Worm (Caenorhabditis elegans): ENCODE measurements around the gene T14F9.2.

The T14F9.2 gene

DNA sequence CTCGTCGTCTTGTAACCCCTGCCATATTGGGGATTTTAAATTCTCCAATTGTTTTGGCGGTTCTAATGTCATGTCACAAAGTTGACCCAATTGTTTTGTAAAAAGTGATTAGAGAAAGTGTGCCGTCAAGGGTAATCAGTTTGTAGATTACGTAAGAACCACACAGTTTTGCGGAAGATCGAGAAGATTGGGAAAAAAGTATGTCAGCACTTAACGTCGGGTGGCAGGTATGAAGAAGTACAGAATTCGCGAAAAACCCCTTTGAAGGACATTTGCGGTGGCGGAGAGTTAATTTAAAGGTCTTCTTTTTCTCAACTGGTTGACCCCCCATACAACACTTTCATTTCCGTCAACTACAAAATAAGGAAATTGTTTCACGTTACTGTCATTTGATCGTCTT, 25.7 kb upstream of the T14F9.2 start:
- no peak for TF ChIP-seq ama-1 (optimal IDR thresholded peaks at IDR 0.05)

ce11 chrX:2210164-2210563, 24.0 kb upstream of the T14F9.2 start:
- TF ChIP-seq scrt-1 (GFP tag; IDR thresholded peaks at IDR 0.05) (no peak), aly-1 (tag; optimal IDR thresholded peaks at IDR 0.05) (no peak), tra-4 (tag; optimal IDR thresholded peaks at IDR 0.05) (no peak), ama-1 (optimal IDR thresholded peaks at IDR 0.05) (no peak), ets-7 (tag; optimal IDR thresholded peaks at IDR 0.05) (no peak), ceh-13 (GFP tag; optimal IDR thresholded peaks at IDR 0.05) (no peak), flt-1 (GFP tag; IDR thresholded peaks at IDR 0.05) (no peak), sea-1 (GFP tag; conservative IDR thresholded peaks at IDR 0.05) (no peak), hmg-4 (GFP tag; optimal IDR thresholded peaks at IDR 0.05) (no peak), tbx-11 (GFP tag; IDR thresholded peaks at IDR 0.05) (no peak), B0310.2 (tag; optimal IDR thresholded peaks at IDR 0.05) (no peak), F13C5.2 (tag; optimal IDR thresholded peaks at IDR 0.05) (no peak), hnd-1 (tag; optimal IDR thresholded peaks at IDR 0.05) (no peak), pes-1 (GFP tag; IDR thresholded peaks at IDR 0.05) (no peak), tbx-37 (GFP tag; conservative IDR thresholded peaks at IDR 0.05) (no peak), ceh-36 (tag; optimal IDR thresholded peaks at IDR 0.05) (no peak), hmbx-1 (tag; optimal IDR thresholded peaks at IDR 0.05) (no peak)

DNA sequence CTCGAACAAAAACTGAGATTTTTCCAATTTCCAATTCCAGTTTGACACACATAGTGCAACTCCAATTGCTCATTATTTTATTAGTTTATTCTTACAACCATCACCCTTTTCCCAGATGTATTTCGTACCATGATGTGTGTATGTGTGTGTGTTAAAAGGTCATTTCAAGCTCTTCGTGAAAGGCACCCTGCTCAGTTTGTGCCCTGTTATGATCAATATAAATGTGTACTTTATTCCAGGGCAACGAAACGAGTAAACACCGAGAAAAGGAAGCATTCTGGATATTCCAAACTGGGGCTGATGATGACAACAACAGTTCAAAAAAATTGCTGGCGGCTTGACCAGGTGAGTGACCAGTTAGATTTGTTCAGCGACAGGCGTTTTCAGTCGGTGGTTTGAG, 23.4 kb upstream of the T14F9.2 start, which contains the start of gene peb-1:
Gene peb-1 (plus strand): TSS at position 301 of the 400 bp plus-strand sequence.
- TF ChIP-seq hnd-1 (tag; optimal IDR thresholded peaks at IDR 0.05) (no peak), aly-1 (tag; optimal IDR thresholded peaks at IDR 0.05) (no peak), ets-7 (tag; optimal IDR thresholded peaks at IDR 0.05) (no peak), flt-1 (GFP tag; IDR thresholded peaks at IDR 0.05) (no peak), F13C5.2 (tag; optimal IDR thresholded peaks at IDR 0.05) (no peak), tbx-37 (GFP tag; conservative IDR thresholded peaks at IDR 0.05) (no peak), ceh-36 (tag; optimal IDR thresholded peaks at IDR 0.05) (no peak), tra-4 (tag; optimal IDR thresholded peaks at IDR 0.05) (no peak), pes-1 (GFP tag; IDR thresholded peaks at IDR 0.05) (no peak), tbx-11 (GFP tag; IDR thresholded peaks at IDR 0.05) (no peak), scrt-1 (GFP tag; IDR thresholded peaks at IDR 0.05) (no peak), B0310.2 (tag; optimal IDR thresholded peaks at IDR 0.05) (no peak), hmbx-1 (tag; optimal IDR thresholded peaks at IDR 0.05) (no peak), sea-1 (GFP tag; conservative IDR thresholded peaks at IDR 0.05) (no peak), hmg-4 (GFP tag; optimal IDR thresholded peaks at IDR 0.05) (no peak), ama-1 (optimal IDR thresholded peaks at IDR 0.05) (no peak), ceh-13 (GFP tag; optimal IDR thresholded peaks at IDR 0.05) (no peak)

DNA sequence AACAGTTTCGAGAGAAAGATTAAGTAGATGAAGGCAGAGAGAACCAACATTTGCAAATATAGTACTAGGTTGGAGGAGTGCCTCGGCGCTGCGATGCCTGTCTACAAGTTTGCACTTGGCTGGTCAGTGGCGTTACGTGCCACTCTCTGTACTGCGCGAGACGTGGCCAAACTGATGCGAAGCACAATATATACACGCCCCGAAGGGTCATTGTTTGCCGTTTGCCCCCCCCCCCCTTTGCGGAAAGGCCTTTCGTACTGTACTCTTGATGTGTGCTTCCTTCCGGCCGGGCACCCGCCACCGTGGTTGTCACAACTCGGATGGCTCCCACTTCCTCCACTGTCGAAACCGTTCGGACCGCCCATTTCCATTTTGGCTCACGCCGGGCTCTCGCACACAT, 22.0 kb upstream of the T14F9.2 start:
- TF ChIP-seq B0310.2 (tag; optimal IDR thresholded peaks at IDR 0.05): no peak
- TF ChIP-seq F13C5.2 (tag; optimal IDR thresholded peaks at IDR 0.05): no peak

- no peak for TF ChIP-seq F13C5.2 (tag; optimal IDR thresholded peaks at IDR 0.05)
- no peak for TF ChIP-seq hmg-4 (GFP tag; optimal IDR thresholded peaks at IDR 0.05)
- TF ChIP-seq tbx-11 (GFP tag; IDR thresholded peaks at IDR 0.05): no peak
- no peak for TF ChIP-seq aly-1 (tag; optimal IDR thresholded peaks at IDR 0.05)
- TF ChIP-seq ets-7 (tag; optimal IDR thresholded peaks at IDR 0.05): no peak
- TF ChIP-seq ceh-36 (tag; optimal IDR thresholded peaks at IDR 0.05): no peak
- no peak for TF ChIP-seq tra-4 (tag; optimal IDR thresholded peaks at IDR 0.05)
- no peak for TF ChIP-seq ceh-13 (GFP tag; optimal IDR thresholded peaks at IDR 0.05)
- TF ChIP-seq ama-1 (optimal IDR thresholded peaks at IDR 0.05): no peak
These were observed 21.4 kb upstream of the T14F9.2 start for ce11 chrX:2212712-2213111.

DNA sequence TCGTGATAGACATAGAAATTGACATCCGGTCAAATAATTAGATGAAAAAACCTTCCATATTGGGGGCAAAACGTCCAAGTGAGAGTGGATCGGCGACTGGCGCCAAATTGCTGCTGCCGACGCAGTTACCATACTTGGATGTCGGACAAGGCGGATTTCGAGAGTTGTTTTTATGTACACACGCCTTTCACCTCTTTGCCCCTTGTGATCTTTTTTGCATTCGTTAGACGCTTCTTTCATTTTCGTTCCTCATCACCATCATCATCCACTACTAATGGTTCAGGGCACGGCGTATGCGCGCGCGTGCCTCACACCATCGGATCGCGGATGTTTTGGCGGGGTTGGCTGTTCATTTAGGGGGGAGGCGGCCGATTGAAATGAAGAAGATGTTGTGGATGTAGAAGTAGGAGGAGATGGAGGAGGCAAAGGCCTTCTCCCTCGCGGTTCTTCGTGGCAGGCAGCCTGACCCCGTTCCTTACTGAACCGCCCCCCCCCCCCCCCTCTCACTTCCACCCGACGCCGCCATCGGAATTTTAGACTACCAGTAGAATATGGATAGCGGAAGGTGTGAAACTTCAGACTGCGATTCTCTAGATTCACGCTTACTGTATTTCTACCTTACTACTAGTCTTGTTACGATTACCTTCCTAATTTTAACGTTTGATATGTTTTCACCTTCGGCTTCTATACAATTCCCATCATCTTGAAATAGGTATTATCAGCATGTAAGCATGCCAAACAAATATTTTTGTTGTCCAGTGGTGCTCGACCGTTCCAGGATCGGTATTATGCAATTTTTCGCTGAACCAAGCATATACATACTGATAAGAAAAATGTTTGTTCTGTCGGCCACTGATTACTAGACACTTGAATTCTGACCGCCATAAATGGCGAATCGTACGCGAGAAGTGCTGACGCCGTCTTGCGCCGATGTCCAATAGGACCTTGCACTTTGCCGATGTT, 20.4 kb upstream of the T14F9.2 start:
- TF ChIP-seq flt-1 (GFP tag; IDR thresholded peaks at IDR 0.05): no peak
- no peak for TF ChIP-seq tbx-11 (GFP tag; IDR thresholded peaks at IDR 0.05)
- no peak for TF ChIP-seq hnd-1 (tag; optimal IDR thresholded peaks at IDR 0.05)
- TF ChIP-seq ceh-13 (GFP tag; optimal IDR thresholded peaks at IDR 0.05): no peak
- no peak for TF ChIP-seq hmg-4 (GFP tag; optimal IDR thresholded peaks at IDR 0.05)
- no peak for TF ChIP-seq sea-1 (GFP tag; conservative IDR thresholded peaks at IDR 0.05)
- no peak for TF ChIP-seq F13C5.2 (tag; optimal IDR thresholded peaks at IDR 0.05)
- TF ChIP-seq hmbx-1 (tag; optimal IDR thresholded peaks at IDR 0.05): no peak
- no peak for TF ChIP-seq ceh-36 (tag; optimal IDR thresholded peaks at IDR 0.05)
- TF ChIP-seq tra-4 (tag; optimal IDR thresholded peaks at IDR 0.05): no peak
- TF ChIP-seq tbx-37 (GFP tag; conservative IDR thresholded peaks at IDR 0.05): no peak

DNA sequence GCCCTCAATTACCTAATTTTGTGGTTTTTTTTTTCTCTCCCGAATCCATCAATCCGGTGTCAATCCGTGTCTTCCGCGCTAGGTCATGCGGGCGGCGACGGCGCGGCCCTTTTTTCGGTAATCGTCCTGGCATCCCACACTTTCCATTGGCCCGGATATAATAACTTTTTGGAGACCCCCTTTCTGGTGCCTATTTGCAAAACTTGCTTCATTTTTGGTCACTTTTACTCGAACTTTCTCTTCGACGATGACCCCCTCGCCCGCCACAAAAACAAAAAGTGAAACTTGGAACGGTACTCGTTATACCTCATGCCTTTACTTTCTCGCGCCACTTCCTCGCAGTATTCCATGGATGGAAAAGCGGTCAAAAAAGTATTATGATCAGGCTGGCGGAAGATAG, 19.7 kb upstream of the T14F9.2 start:
- TF ChIP-seq tbx-11 (GFP tag; IDR thresholded peaks at IDR 0.05) (no peak), tra-4 (tag; optimal IDR thresholded peaks at IDR 0.05) (no peak), hnd-1 (tag; optimal IDR thresholded peaks at IDR 0.05) (no peak), flt-1 (GFP tag; IDR thresholded peaks at IDR 0.05) (no peak), F13C5.2 (tag; optimal IDR thresholded peaks at IDR 0.05) (no peak)

- TF ChIP-seq sea-1 (GFP tag; conservative IDR thresholded peaks at IDR 0.05): no peak
- TF ChIP-seq tbx-37 (GFP tag; conservative IDR thresholded peaks at IDR 0.05): no peak
- no peak for TF ChIP-seq scrt-1 (GFP tag; IDR thresholded peaks at IDR 0.05)
- no peak for TF ChIP-seq aly-1 (tag; optimal IDR thresholded peaks at IDR 0.05)
- no peak for TF ChIP-seq ceh-13 (GFP tag; optimal IDR thresholded peaks at IDR 0.05)
- TF ChIP-seq tra-4 (tag; optimal IDR thresholded peaks at IDR 0.05): no peak
- no peak for TF ChIP-seq ceh-36 (tag; optimal IDR thresholded peaks at IDR 0.05)
- no peak for TF ChIP-seq hmbx-1 (tag; optimal IDR thresholded peaks at IDR 0.05)
These were observed 19.0 kb upstream of the T14F9.2 start for ce11 chrX:2215108-2215507.
